Worm (Caenorhabditis elegans) whole organism, late embryonic: ENCODE measurements around the gene acs-11.

ENCODE experiments used
- F13H6.1 ChIP-seq: sonication (generic microtip); optimal IDR thresholded peaks from 2 replicates; lab custom pipeline; 2016; ENCODE audit warnings: missing genetic modification characterization, missing compliant biosample characterization
- Y22D7AL.16 ChIP-seq: sonication (generic microtip); optimal IDR thresholded peaks from 2 replicates; lab custom pipeline; 2016; ENCODE audit warnings: missing genetic modification characterization, missing compliant biosample characterization
- ceh-34 ChIP-seq: sonication (generic microtip); optimal IDR thresholded peaks from 2 replicates; lab custom pipeline; 2016; ENCODE audit warnings: mild to moderate bottlenecking, missing genetic modification characterization, missing compliant biosample characterization
- ceh-48 ChIP-seq: sonication (generic microtip); optimal IDR thresholded peaks from 2 replicates; lab custom pipeline; 2016; ENCODE audit warnings: missing genetic modification characterization, inconsistent platforms, missing compliant biosample characterization
- fkh-6 ChIP-seq: sonication (generic microtip); optimal IDR thresholded peaks from 2 replicates; lab custom pipeline; 2016; ENCODE audit warnings: missing genetic modification characterization, missing compliant biosample characterization
- nfya-1 ChIP-seq: sonication (generic microtip); optimal IDR thresholded peaks from 2 replicates; lab custom pipeline; 2017; ENCODE audit warnings: missing genetic modification characterization, mild to moderate bottlenecking, missing compliant biosample characterization, antibody characterized with exemption, moderate library complexity
- nhr-11 ChIP-seq: fragments of 150-350 bp; optimal IDR thresholded peaks from 2 replicates; lab custom pipeline; 2014; ENCODE audit warnings: missing biosample characterization, missing genetic modification characterization
- npax-4 ChIP-seq: sonication (generic microtip); optimal IDR thresholded peaks from 2 replicates; lab custom pipeline; 2016; ENCODE audit warnings: missing genetic modification characterization, missing compliant biosample characterization
- tbx-2 ChIP-seq: sonication (generic microtip); optimal IDR thresholded peaks from 2 replicates; lab custom pipeline; 2016; ENCODE audit warnings: missing genetic modification characterization, missing compliant biosample characterization

DNA sequence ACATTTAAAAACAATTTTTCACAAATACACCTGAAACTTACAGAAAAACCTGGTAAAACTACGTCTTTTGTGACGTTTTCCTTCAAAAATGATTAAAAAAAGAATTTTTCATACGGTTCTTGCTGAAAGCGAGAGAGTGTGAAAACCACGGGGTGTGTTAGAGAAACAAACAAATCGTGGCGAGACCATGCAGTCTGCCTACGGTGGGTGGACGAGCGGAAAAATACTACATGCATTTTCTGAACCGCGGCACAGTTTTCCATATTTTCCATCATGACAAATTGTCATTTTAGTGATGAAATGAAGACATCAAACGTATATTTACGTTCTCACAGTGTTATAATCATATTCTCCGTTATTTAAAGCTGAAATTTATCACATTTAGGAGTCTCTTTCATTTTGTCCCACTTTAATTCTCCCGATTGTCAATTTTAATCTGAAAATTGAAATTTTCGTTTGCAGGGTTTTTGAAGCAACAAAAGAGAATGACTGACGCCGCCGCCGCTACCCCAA is 35.5 kb upstream of the acs-11 start, which contains the start of the genes F10G7.9 and tsn-1:
- TF ChIP-seq nfya-1 (tag; lab: Kevin White, UChicago) (peak; percentile 56), ceh-34 (tag; lab: Kevin White, UChicago) (no peak), npax-4 (tag; lab: Kevin White, UChicago) (no peak), F13H6.1 (tag; lab: Kevin White, UChicago) (no peak), ceh-48 (tag; lab: Kevin White, UChicago) (no peak), nhr-11 (no peak), fkh-6 (tag; lab: Kevin White, UChicago) (no peak), tbx-2 (no peak), Y22D7AL.16 (no peak)
